Fruit fly (Drosophila melanogaster) S2 (cell line): ENCODE results near the gene CG15550.

Experiments
- CG8478 ChIP-seq: fragments of >200 bp; optimal IDR thresholded peaks from 2 replicates; lab custom pipeline; 2018
- CTCF ChIP-seq, 2 experiments: fragments of >200 bp; optimal IDR thresholded peaks; 2 replicates each; lab custom pipeline; 2018

The CG15550 gene

dm6 chr3R:30913704-30914103 lies 23.2 kb downstream of the CG15550 start:
- TF ChIP-seq CTCF (optimal IDR thresholded peaks at IDR 0.05; lab: Kevin White, UChicago) (no peak), CG8478 (no peak)

- TF ChIP-seq CTCF (optimal IDR thresholded peaks at IDR 0.05; lab: Kevin White, UChicago) (peak; percentile 58 to 82), CG8478 (peak; percentile 82)
Measured at dm6 chr3R:30912402-30912801, 24.5 kb downstream of the CG15550 start, which contains the start of gene Ptx1. Gene Ptx1, plus strand, starts transcription at chr3R:30912754.

DNA sequence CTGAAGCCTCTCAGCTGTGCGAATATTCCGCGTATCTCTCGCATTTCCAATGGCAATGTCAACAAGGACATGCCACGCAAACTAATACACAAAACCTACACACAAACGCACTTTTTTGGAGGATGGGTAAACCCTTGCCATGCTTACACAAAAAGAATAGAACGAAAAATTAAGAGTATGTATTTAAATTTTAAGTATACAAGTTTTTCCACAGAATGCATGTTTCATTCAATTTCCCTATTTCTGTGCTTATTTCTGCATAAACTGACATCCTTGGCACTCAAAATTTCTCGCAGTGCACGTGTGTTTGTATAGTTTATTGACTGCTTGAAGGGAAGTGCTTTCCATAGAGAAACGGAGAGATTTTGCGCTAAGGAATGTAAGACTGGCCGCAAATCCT lies 27.1 kb downstream of the CG15550 start:
- TF ChIP-seq CTCF (optimal IDR thresholded peaks at IDR 0.05; lab: Kevin White, UChicago) (no peak), CG8478 (no peak)

dm6 chr3R:30909032-30909431 lies 27.9 kb downstream of the CG15550 start:
- TF ChIP-seq CTCF (optimal IDR thresholded peaks at IDR 0.05; lab: Kevin White, UChicago) (no peak), CG8478 (no peak)

DNA sequence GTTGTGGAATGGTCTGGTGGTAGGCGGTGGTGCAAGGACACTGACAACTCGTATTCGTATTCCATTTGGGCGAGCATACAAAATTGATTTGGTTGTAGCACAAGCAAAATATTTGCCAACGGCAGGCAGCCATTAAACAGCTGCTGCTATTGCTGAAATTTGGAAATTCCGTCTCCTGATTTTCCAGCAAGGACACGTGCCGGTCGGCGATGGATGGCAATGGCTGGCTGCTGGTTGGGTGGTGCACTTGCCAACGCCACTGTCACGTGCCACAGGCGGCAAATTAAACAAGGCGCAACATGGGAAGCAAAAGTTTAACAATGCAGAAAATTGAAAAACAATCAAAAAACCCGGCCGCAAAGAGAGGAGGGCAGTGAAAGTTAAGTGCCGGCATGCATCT lies 32.9 kb downstream of the CG15550 start:
- no peak for TF ChIP-seq CG8478
- no peak for TF ChIP-seq CTCF (optimal IDR thresholded peaks at IDR 0.05; lab: Kevin White, UChicago)

DNA sequence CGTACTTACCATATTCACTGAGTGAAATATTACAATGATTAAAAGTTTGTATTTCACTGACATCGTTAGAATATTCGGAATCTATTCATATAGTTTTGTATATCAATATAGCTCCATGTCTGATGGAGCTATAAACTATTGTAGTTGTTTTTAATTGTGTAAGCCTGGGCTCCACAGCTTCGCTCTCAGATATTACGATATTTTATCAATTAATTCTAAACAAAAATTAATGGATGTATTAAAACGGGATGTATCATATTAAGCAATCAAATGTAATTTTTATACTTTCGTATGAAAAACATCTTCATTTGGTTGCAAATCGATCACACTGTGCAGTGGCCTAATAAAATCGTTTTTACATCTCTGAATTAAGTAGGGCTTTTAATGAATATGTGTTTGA lies 34.8 kb downstream of the CG15550 start, which contains the start of gene CG33483:
Gene CG33483, minus strand, starts transcription at position 101 of the 400 bp plus-strand sequence.
- TF ChIP-seq CG8478 (no peak), CTCF (optimal IDR thresholded peaks at IDR 0.05; lab: Kevin White, UChicago) (no peak)

- TF ChIP-seq CG8478, result no peak
Measured at dm6 chr3R:30893738-30894137, 43.2 kb downstream of the CG15550 start, which contains the start of gene Cyp4c3. Gene Cyp4c3, plus strand, starts transcription at chr3R:30894038.

DNA sequence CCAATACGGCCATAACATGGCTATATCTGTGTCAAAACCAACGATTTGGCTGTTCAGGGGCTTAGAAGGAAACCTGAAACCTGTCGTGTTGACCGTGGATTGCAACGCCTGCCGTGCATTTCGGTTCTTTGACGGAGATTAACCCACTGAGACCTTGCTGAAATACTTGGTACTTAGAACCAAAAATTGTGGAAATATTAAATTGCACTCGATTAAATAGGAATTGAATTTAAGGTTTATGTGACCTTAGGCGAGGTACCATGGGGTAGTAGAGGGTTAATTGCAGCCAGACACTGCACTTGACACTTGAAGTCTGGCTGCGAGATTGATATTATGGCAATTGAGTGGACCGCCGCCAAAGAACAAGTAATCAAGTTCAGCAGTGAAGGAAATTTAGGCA lies 46.9 kb downstream of the CG15550 start:
- TF ChIP-seq CTCF (optimal IDR thresholded peaks at IDR 0.05; lab: Kevin White, UChicago), result no peak
- no peak for TF ChIP-seq CG8478

DNA sequence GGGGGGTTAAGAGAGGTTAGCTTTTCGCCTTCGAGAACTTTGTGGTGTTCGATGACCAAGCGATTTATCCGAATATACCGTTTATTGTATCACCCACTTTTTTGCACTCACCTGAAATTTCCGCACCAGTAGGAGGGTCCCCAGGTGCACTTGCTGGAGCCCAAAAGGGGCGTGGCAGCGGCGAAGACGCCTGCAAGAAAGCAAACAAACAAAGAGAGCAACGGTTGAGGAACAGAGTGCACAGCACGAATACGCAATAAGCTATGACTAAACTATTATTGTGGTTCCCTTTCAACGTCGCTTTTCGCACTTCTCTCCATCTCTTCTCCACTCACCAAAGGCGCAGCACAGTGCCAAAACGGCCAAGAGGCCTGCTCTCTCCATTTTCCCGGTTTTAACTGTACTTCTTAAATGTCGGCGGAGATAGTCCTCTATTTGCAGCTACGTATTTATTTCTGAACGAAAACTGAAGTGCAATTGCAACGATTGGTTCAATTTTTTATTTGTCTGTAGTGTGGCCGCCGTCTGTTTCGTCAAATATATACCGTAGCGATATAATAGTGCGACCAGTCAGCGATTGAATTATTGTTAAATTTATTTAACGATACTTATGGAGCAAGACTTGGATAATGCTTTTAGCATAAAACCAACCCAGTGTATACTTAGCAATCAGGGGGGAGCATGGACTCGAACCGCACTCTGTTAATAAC lies 48.2 kb downstream of the CG15550 start, which contains the start of gene Sap-r:
Gene Sap-r, minus strand, starts transcription at position 513 of the 710 bp plus-strand sequence.
- peak; percentile 68 to 69 for TF ChIP-seq CTCF (optimal IDR thresholded peaks at IDR 0.05; lab: Kevin White, UChicago)
- no peak for TF ChIP-seq CG8478

dm6 chr3R:30887711-30888549 lies 49.0 kb downstream of the CG15550 start:
- TF ChIP-seq CTCF (optimal IDR thresholded peaks at IDR 0.05; lab: Kevin White, UChicago) (no peak), CG8478 (no peak)

DNA sequence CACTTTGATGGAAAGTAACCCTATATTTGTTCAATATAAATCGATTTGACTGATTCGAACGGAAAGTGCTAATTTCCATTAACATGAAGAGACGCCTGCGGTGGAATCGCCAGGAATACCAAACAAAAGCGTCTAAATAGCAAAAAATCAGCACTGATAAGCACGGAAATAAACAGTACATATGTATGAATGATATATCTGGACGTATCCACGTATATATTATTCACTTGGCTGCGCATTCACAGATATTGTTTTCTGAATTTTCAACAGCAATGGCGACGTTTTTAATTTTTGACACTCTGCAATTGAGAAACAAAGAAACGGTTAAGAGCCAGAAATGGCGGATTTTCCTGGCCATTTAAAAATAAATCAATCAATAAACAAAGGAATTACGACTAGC lies 49.6 kb downstream of the CG15550 start:
- TF ChIP-seq CG8478 (no peak), CTCF (optimal IDR thresholded peaks at IDR 0.05; lab: Kevin White, UChicago) (no peak)

DNA sequence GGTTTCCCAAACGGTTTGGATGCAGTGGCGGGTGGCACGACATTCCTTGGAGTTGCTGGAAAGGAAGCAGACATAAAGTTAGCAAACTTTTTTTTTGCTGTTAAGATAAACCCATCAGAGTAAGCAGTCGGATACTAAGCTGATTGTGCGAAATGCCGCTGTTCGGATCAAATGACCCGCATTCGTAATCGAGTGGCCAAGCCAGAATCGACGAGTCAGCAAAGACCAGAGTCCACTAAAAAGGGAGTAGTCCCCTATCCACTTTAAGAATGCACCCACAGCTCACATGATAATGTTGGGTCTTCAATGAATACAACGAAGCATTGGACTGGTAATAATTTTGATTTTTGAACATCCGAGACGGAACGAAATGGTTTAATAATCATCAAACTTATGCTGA lies 50.1 kb downstream of the CG15550 start:
- TF ChIP-seq CG8478, result no peak
- no peak for TF ChIP-seq CTCF (optimal IDR thresholded peaks at IDR 0.05; lab: Kevin White, UChicago)
